Fruit fly (Drosophila melanogaster) S2 (cell line): ENCODE results near the gene Reps.

Experiments
- CG8478 ChIP-seq: fragments of >200 bp; optimal IDR thresholded peaks from 2 replicates; lab custom pipeline; 2018
- CTCF ChIP-seq, 2 experiments: fragments of >200 bp; optimal IDR thresholded peaks; 2 replicates each; lab custom pipeline; 2018

Gene Reps

DNA sequence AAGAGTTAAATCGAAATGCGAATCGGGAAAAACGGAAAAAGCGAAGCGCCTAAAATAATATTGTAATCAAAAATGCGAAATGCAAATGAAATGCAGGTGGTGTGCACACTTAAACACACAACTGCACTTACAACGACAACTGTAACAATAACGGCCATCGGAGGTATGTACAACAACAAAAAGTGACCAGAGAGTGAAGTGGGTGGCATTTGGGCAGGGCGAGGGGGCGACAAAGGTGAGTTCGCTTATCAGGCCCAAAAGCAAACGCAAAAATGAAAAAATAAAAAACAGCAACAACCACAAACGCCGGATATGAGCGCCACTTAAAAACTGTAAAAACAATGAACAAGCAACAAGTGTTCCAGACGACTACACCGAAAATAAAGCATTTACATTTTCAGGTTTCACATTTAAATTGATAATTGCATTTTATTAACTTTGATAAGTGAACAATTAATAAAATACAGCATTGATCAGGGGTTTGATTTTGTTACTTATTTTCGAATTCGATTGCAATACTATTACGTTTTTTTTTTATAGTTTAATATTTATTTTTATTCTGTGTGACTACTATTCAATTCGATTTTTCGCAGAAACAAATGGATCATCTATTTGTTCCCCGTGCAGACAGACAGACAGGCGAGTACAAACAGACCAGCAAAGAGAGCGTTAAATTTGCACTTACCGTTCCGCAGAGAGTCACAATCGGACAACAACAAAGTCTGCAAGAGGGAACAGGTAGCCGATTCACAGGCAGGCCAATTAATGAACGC lies 41.2 kb downstream of the Reps start:
- no peak for TF ChIP-seq CTCF (optimal IDR thresholded peaks at IDR 0.05; lab: Kevin White, UChicago)
- no peak for TF ChIP-seq CG8478 (lab: Kevin White, UChicago)

DNA sequence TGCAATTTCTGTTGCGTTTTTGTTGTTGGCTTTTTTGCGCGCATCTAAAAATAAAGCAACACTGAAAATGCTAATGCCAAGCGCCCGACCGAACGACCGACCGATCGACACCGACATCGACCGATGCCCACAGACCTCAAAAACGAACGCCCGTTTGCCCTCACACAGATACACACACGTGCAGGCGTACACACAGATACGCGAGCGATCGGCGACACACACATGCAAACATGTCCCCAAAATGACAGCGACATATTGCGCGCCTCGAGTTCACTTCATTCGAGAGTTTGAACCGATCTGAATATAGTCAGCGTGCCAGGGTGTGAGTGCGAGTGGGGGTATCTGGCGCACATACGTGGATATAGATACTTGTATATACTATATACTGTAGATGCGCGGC lies 45.3 kb downstream of the Reps start:
- TF ChIP-seq CTCF (optimal IDR thresholded peaks at IDR 0.05; lab: Kevin White, UChicago) (no peak), CG8478 (lab: Kevin White, UChicago) (no peak)

DNA sequence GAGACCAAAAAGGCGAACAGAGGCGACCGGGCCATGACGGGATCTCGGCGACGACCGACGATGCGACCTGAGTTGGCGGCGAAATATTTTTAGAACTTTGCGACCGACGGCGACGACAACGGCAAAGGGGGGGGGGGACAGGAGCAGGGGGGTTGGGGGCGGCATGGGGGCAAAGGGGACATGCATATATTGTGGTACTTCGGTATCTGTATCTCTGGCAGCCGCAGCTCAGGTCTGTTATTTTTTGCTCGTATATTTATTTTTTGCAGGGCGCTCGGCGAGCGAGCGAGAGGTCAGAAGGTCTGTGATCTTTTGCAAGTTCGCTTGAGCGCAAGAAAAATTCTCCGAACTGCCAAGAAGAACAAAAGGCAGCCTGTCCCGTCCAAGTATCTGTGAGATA lies 47.2 kb downstream of the Reps start:
- no peak for TF ChIP-seq CG8478 (lab: Kevin White, UChicago)
- no peak for TF ChIP-seq CTCF (optimal IDR thresholded peaks at IDR 0.05; lab: Kevin White, UChicago)

DNA sequence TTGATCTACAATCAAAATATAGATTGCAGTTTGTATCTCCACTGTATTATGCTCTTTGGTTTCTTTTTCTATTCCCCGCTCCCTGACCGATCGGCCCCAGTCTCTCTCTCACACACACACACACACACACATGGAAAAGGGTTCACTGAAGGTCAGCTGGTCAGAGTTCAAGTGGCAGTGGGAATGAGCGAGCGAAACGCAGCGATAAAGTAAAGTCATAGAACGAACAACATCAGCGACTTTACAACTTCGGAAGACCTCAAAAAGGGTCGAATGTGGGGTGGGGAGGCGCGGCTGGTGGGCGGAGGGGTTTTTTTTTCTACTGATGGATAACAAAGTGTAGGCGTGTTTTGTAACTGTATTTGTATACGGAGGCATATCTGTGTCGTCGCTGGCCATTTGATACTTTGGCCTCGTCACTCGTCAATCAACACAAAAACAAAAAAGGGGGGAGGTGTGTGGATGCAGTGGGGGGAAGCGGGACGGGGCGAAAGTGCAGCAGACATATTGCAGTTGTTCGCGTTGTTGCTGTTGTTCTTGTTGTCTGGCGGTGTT lies 48.3 kb downstream of the Reps start:
- TF ChIP-seq CTCF (optimal IDR thresholded peaks at IDR 0.05; lab: Kevin White, UChicago) = no peak
- no peak for TF ChIP-seq CG8478 (lab: Kevin White, UChicago)

DNA sequence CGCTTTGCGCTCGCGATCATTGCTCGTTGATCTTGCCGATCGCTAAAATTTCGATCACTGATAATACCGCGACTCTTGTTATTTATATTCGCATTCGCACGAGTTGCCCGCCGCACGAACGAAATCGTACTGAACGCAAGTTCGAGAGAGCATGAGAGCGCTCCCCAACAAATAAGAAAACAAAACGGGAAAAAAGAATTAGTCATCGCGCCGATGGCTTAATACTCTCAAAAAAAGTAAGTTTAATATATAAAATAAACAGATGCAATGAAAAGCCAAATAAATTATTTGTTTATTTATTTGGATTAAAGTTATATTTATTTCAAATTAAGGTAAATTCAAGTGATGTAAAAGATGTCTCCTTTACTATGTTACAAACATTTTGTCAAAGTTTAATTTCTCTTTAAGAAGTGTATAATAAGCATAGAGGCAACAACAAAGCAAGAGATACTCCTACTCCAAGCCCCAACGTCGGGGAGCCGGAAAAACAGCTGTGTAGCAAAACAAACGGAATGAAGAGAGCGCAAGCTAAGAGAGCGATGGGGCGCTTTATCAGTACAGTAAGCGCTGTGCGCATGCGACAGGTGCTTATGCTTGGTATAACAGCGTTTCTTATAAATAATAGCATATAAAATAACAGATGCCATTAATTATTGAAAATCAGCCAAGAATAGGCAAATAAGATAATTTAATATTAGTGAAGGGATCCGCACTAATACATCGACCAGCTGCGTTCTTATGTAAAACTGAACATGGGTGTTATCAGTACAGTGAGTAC lies 48.9 kb downstream of the Reps start:
- TF ChIP-seq CG8478 (lab: Kevin White, UChicago) = no peak
- TF ChIP-seq CTCF (optimal IDR thresholded peaks at IDR 0.05; lab: Kevin White, UChicago) = no peak

DNA sequence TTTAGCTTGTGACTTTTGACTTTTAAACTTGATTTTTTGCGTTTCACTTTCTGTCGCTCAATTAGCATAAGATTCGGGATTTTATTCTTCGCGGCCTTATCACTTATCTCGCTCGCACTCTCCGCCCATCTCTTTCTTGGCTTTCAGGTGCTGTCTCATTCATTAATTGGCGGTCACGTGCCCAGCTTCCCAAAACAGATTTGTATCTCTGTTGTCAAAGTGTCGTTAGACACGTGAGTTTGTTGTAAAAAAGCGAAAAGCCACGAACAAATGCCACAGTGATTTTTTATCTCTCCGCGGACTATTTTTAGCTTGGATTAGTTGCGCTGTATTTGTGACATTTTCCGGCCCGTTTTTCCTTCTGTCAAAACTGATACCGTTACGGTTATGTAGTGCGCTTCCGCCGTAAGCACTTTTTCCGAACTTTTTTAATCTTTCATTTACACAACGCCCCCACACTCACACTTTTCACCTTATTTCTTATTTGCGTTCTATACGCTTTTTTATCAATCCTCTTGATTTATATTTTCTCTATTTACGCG lies 49.6 kb downstream of the Reps start:
- TF ChIP-seq CG8478 (lab: Kevin White, UChicago) (no peak), CTCF (optimal IDR thresholded peaks at IDR 0.05; lab: Kevin White, UChicago) (no peak)

DNA sequence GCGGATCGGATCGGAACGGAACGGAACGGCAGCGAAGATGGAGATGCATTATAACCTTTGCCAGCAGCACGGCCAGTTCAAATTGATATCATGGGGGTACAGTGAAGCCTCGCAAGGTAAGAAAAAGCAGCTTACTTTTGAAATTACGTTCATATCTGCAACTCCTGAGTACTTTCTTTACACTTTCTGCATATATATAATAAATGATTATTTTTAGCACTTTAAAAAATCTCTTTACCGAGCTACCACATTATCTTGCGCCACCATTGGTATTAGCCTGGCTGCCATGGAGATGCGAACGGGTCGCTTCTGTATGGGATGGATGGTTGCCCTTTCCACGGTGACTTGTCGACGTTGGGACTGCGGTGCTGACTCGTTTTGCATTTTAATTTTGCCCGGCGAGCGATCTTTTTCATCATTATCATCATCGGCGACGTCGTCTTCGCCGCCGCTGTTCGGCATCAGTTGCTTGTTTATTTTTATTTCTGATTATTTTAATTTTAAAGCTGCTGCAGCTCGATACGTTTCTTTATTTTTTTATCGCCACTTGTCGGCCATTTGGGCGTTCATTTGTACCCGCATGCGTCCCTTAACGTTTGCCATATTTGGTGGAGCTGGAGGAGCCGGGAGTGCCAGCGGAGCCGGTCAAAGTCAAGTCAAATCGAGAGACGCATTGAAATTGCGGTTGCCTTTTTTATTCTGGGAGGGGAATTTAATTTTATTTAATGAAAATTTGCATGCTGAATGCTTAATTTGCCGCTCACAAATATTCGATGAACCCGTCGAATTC lies 53.2 kb downstream of the Reps start:
- TF ChIP-seq CG8478 (lab: Kevin White, UChicago) = no peak
- no peak for TF ChIP-seq CTCF (optimal IDR thresholded peaks at IDR 0.05; lab: Kevin White, UChicago)

DNA sequence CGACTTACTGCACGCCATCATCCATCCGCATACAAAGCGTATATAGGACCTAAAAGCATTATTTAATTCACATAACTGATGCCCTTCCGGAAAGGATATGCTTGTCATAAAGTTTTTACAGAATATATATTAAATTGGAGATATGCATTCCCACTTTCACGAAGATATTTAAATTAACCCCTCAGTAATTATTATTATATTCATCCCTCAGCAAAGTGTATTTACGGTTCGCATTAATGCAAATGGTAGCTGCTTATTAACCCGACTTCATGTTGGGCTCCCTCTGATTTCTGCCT lies 54.0 kb downstream of the Reps start:
- no peak for TF ChIP-seq CTCF (optimal IDR thresholded peaks at IDR 0.05; lab: Kevin White, UChicago)
- no peak for TF ChIP-seq CG8478 (lab: Kevin White, UChicago)

DNA sequence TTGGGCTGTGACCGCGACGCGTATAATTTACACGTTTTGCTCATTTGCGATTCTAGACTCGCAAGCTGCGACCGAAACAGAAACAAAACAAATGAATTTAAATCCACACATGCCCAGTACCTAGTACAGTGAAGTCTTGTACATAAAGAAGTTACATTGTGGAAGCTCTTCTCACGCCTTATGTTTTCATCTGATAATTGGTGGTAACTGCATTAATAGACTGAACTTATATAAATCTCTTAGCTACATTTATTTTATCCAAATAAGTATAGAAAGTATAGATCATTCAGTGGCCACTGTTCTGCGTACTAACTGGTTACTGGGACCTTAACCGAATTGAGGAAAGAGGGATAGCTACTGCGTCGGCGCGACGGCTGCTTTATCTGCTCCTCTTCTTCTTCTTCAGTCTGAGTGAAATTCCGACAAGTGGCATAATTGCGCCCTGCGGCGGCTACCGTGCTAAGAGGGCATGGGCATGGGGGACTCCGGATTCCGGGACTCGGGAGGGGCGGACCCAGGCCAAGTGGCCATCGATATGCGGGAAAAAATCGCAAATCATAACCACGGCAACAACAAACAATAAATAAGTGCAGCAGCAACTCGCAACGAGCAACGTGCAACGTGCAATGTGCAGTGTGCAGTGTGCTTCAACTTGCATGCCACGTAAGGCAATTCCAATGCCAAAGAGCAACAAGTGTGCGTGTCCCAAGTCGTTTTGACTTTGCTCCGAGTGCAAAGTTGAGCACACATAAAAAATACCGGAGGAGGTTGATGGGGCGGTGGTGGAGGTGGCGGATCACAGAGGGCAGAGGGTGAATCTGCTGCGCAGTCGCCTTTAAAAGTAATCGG lies 54.6 kb downstream of the Reps start:
- TF ChIP-seq CTCF (optimal IDR thresholded peaks at IDR 0.05; lab: Kevin White, UChicago) (no peak), CG8478 (lab: Kevin White, UChicago) (no peak)
